Worm (Caenorhabditis elegans): ENCODE data around the gene Y116A8C.33.

DNA sequence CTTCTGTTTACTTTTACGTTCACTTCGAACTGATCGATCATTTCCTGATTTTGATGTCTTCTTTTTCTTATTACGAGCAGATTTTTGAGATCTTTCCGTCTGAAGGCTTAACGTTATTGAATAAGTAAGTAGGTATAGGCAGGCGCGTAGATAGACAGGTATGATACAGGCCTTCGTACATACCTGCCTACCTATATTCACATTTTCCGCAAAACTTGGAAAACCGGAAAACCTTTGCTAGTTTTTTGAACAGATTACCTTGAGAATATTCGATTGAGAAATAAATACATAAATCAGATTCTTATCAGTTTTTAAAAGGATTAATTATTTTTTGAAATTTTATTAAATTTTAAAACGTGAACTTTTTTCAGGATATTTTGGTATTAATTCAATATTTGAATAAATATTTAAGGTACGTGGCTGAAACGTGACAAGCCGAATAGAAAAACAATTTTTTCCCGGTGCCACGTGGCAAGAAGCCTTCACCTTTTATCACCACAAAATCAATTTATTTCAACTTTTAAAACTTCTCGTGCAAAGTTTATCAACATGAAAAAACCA, 19.2 kb downstream of the Y116A8C.33 start, which contains the start of the genes Y116A8C.37 and Y116A8C.38:
- TF ChIP-seq unc-62 (GFP tag; optimal IDR thresholded peaks at IDR 0.05) (no peak), nhr-80 (tag; optimal IDR thresholded peaks at IDR 0.05) (no peak), unc-130 (GFP tag; optimal IDR thresholded peaks at IDR 0.05) (no peak), nhr-120 (GFP tag; IDR thresholded peaks at IDR 0.05) (no peak), efl-1 (GFP tag; optimal IDR thresholded peaks at IDR 0.05) (no peak), aptf-3 (GFP tag; IDR thresholded peaks at IDR 0.05) (no peak)
